Worm (Caenorhabditis elegans) whole organism, late embryonic: ENCODE measurements around the gene T25B9.6.

Source experiments
- ceh-18 ChIP-seq: sonication (generic microtip); optimal IDR thresholded peaks from 2 replicates; lab custom pipeline; 2016; ENCODE audit warnings: missing genetic modification characterization, missing compliant biosample characterization
- ceh-45 ChIP-seq: fragments of 200-800 bp; sonication (Bioruptor generic); IDR thresholded peaks from 2 replicates; pipeline ENCODE4 v1.3.6; 2022; ENCODE audit warnings: missing genetic modification reagents, missing genetic modification characterization, missing compliant biosample characterization
- pha-4 ChIP-seq: fragments of 150-350 bp; optimal IDR thresholded peaks from 2 replicates; lab custom pipeline; 2018; ENCODE audit warnings: missing biosample characterization, missing genetic modification reagents, missing genetic modification characterization
- pqm-1 ChIP-seq: sonication (generic microtip); optimal IDR thresholded peaks from 2 replicates; lab custom pipeline; 2016; ENCODE audit warnings: missing genetic modification characterization, missing compliant biosample characterization

DNA sequence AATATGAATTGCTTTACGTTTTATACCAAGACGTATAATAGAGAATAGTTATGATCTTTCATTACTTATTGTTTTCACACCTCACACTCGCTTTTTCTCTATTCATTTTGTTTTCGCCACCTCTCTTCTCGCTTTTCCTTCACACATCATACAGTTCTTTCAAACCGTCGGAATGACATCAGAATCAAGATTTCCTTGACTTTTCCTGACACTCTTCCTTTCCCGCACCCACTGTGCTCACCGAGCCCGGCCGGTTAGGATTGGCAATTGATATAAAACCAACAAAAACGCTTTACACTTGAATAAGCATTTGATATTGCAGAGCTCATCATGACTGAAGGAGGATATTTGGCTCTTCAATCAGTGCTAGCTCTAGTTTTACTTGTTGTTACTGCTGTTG lies 41.4 kb downstream of the T25B9.6 start, which contains the start of gene zipt-2.1:
- TF ChIP-seq pha-4 (tag; lab: Kevin White, UChicago) (no peak), ceh-18 (tag; lab: Kevin White, UChicago) (no peak), pqm-1 (tag; lab: Kevin White, UChicago) (no peak), ceh-45 (GFP tag; lab: Robert Waterston, UW) (no peak)
